Fruit fly (Drosophila melanogaster) whole organism, prepupa: ENCODE measurements around the gene CG14054.

Experiments used
- Blimp-1 ChIP-seq: fragments of 200-800 bp; sonication (Bioruptor generic); optimal IDR thresholded peaks from 3 replicates; lab custom pipeline; 2017; ENCODE audit warnings: missing biosample characterization, missing genetic modification characterization, mild to moderate bottlenecking, moderate library complexity, missing genetic modification reagents
- CG10669 ChIP-seq: fragments of 200-800 bp; sonication (Bioruptor generic); optimal IDR thresholded peaks from 3 replicates; lab custom pipeline; 2018; ENCODE audit warnings: missing biosample characterization, mild to moderate bottlenecking, missing genetic modification characterization, moderate library complexity
- CG1621 ChIP-seq: fragments of 200-800 bp; sonication (Bioruptor generic); optimal IDR thresholded peaks from 3 replicates; lab custom pipeline; 2018; ENCODE audit warnings: missing biosample characterization, mild to moderate bottlenecking, missing genetic modification characterization
- CG34406 ChIP-seq: fragments of 200-800 bp; sonication (Bioruptor generic); optimal IDR thresholded peaks from 3 replicates; lab custom pipeline; 2016; ENCODE audit warnings: missing biosample characterization, missing genetic modification characterization
- Ets96B ChIP-seq: fragments of 200-800 bp; optimal IDR thresholded peaks from 2 replicates; lab custom pipeline; 2019; ENCODE audit warnings: missing biosample characterization, mild to moderate bottlenecking, missing genetic modification characterization, moderate library complexity
- acj6 ChIP-seq: fragments of 200-800 bp; sonication (Bioruptor generic); optimal IDR thresholded peaks from 3 replicates; lab custom pipeline; 2016; ENCODE audit warnings: missing biosample characterization, missing genetic modification characterization
- cyc ChIP-seq: fragments of 200-800 bp; sonication (Bioruptor generic); optimal IDR thresholded peaks from 3 replicates; lab custom pipeline; 2016; ENCODE audit warnings: missing biosample characterization, missing genetic modification characterization
- fd85E ChIP-seq: fragments of 200-800 bp; sonication (Bioruptor generic); optimal IDR thresholded peaks from 3 replicates; lab custom pipeline; 2016; ENCODE audit warnings: missing biosample characterization, missing genetic modification characterization

DNA sequence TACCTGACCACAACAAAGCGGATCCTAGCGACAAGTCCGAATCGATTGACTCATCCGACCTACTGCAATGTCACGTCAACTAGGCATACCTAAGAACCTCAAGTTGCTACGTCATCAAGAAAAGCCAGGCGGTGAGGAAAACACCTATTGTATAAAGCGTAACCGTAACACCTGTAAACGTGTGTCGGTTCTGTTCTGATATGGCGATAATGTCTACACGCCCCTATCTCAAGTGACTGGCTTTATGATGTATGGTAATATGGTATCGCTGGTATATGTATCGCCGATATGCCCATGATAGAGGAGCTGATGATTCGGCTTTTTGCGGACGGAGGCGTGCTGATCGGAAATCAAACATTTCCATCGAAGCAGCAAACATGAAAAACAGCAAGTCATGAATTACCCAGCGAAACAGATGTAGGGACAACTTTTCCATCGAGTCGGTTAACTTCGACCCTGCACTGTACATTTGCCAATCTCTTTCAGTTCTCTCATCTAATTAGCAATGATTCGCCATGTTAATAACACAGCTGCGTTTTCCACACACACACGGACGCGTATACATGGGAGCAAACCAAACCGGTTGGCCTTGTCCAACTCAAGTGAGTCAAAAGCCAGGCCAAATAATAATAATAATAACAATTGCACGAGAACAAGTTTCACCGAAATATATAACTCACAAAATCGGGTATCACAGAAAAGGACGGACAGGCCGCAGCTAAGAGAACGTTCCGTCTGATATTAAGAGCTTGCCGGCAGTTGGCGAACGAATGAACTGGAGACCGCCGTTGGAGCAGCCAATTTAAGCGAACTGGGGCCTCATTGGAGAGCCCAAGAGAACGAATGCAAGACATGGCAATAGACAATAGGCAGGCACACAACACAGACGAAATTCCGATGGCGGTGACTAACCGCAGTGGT is 3.9 kb upstream of the CG14054 start:
- no peak for TF ChIP-seq CG34406 (GFP tag; lab: Kevin White, UChicago)
- TF ChIP-seq fd85E (GFP tag; lab: Kevin White, UChicago): no peak
- TF ChIP-seq cyc (GFP tag; lab: Kevin White, UChicago): no peak
- no peak for TF ChIP-seq acj6
- no peak for TF ChIP-seq Blimp-1 (GFP tag; lab: Kevin White, UChicago)
- TF ChIP-seq Ets96B (tag; lab: Kevin White, UChicago): no peak
- no peak for TF ChIP-seq CG1621 (tag; lab: Kevin White, UChicago)
- no peak for TF ChIP-seq CG10669 (GFP tag; lab: Kevin White, UChicago)
